Worm (Caenorhabditis elegans): ENCODE measurements around the gene F58F9.4.
A peak's percentile ranks its signal among the peaks of the same experiment; 100 is the strongest.

The F58F9.4 gene

DNA sequence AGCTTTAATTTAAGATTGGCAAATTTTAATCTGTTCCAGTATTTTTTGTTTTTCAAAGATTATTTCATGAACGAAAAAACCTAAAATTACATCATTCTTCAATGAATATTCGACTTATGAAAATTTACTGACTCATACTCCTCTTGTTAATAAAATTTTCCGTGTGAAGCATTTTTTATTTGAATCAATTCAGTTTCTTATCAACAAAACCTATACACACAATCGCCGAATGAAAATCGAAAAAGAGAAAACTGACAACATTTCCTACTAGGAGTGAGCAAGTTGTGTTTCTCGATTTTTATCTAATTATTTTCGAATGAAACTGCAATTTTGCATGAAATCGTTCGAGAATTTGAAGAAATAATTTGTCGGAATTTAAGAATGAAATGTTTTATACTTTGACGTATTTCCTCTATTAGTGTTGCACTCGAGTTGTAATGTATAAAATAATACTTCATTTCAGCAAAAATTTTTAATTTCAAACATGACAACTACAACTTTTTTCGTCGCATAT is at the start of gene F58F9.4:
Gene F58F9.4, plus strand, starts transcription at position 464 of the 514 bp plus-strand sequence.
- TF ChIP-seq fkh-8 (tag; optimal IDR thresholded peaks at IDR 0.05) (no peak), fkh-10 (GFP tag; optimal IDR thresholded peaks at IDR 0.05) (no peak), C34B4.2 (tag; optimal IDR thresholded peaks at IDR 0.05) (no peak), hlh-17 (GFP tag; optimal IDR thresholded peaks at IDR 0.05; ENCODE audit: borderline replicate concordance) (no peak)

DNA sequence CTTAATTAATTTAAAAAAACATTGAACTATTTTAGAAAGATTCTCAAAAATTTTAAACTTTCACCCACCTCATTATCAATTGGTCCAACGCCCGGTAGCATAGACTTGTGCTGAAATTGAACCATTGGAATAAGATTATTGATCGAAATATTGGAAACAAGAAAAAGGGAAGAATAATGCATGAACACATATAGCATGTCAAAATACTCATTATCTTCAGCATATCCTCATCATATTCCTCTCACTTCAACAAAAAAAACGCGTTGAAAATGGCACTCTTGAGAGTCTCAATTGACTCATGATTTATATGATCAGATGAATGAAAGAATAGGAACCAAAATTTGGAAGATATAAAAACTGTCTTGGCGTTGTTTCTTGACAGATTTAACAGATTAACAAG is 47.1 kb upstream of the F58F9.4 start, which contains the start of gene unc-77:
Gene unc-77, minus strand, starts transcription at position 101 of the 400 bp plus-strand sequence.
- TF ChIP-seq fkh-10 (GFP tag; optimal IDR thresholded peaks at IDR 0.05) = no peak
- no peak for TF ChIP-seq efl-1 (optimal IDR thresholded peaks at IDR 0.05)
- no peak for TF ChIP-seq efl-1 (GFP tag; optimal IDR thresholded peaks at IDR 0.05 in 1 of 2)
- no peak for TF ChIP-seq nhr-90 (tag; optimal IDR thresholded peaks at IDR 0.05; ENCODE audit: poor library complexity)
- TF ChIP-seq pqm-1 (tag; optimal IDR thresholded peaks at IDR 0.05) = no peak
- no peak for TF ChIP-seq unc-30 (tag; optimal IDR thresholded peaks at IDR 0.05)
- TF ChIP-seq hlh-4 (tag; optimal IDR thresholded peaks at IDR 0.05) = no peak
- no peak for TF ChIP-seq pax-3 (tag; optimal IDR thresholded peaks at IDR 0.05)
- TF ChIP-seq fkh-8 (tag; optimal IDR thresholded peaks at IDR 0.05) = no peak
- TF ChIP-seq sox-4 (tag; optimal IDR thresholded peaks at IDR 0.05) = no peak
- TF ChIP-seq egl-27 (tag; optimal IDR thresholded peaks at IDR 0.05) = no peak
- no peak for TF ChIP-seq snu-23 (GFP tag; optimal IDR thresholded peaks at IDR 0.05)
- no peak for TF ChIP-seq swsn-7 (tag; optimal IDR thresholded peaks at IDR 0.05)
- TF ChIP-seq lin-35 (GFP tag; optimal IDR thresholded peaks at IDR 0.05) = no peak
- no peak for TF ChIP-seq C04F5.9 (tag; optimal IDR thresholded peaks at IDR 0.05)
- TF ChIP-seq unc-86 (tag; optimal IDR thresholded peaks at IDR 0.05) = no peak
- TF ChIP-seq F16B12.6 (tag; optimal IDR thresholded peaks at IDR 0.05) = no peak
- no peak for TF ChIP-seq aly-2 (tag; optimal IDR thresholded peaks at IDR 0.05)
- no peak for TF ChIP-seq aha-1 (tag; optimal IDR thresholded peaks at IDR 0.05)
- no peak for TF ChIP-seq nhr-20 (tag; optimal IDR thresholded peaks at IDR 0.05)
- TF ChIP-seq xbp-1 (tag; optimal IDR thresholded peaks at IDR 0.05) = no peak

DNA sequence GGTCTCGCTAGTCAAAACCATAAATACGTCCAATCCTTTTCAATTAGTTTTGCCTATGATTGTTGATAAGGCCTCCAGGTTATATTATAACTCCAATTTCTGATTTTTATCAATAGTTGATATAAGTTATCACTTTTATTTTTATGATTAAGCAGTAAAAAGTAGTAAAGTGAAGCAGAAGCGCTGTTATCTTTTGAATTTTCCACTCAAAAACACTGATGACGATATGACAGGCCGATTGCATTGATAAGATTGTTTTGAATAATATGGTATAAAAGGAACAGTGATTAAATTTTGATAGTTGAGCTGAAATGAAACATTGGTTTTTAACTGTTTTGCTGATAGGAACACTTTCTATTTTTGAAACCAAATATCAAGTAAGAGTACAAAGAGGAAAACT is 45.2 kb upstream of the F58F9.4 start, which contains the start of gene asp-9:
Gene asp-9, plus strand, starts transcription at position 312 of the 400 bp plus-strand sequence.
- TF ChIP-seq nhr-47 (tag; optimal IDR thresholded peaks at IDR 0.05) (no peak), elt-2 (tag; optimal IDR thresholded peaks at IDR 0.05) (peak; percentile 40)

DNA sequence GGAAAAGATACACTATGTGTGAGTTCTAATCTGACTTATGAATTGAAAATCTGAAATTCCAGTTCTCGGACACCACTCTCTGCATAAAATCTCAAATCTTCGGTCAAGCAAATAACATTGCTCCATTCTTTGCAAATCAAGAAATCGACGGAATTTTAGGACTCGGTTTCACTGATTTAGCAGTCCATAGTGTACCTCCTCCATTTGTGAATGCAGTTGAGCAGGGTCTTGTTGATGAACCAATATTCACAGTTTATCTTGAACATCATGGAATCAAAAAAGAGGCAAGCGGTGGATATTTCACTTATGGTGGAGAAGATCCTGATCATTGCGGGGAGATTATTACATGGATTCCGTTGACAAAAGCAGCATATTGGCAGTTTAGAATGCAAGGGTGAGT is 43.7 kb upstream of the F58F9.4 start:
- TF ChIP-seq aha-1 (tag; optimal IDR thresholded peaks at IDR 0.05) (no peak), lin-15B (tag; optimal IDR thresholded peaks at IDR 0.05) (no peak)

DNA sequence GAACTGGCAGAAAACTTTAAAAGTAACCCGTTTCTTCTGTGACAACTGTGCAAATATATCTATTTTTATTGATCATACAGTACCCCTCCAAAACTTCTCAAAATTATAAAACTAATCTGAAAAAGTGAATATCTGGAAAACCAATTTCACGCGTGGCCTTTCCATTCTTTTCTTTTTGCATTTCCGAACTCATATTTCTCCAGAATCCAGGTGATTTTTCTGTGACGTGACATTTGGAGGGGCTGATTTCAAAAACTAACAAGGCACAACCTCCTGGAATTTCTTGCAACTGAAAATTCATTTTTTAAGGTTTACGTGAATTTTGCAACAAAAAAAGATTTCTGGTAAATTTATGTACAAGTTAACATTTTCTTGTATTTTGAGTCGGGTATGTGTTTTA is 30.6 kb upstream of the F58F9.4 start:
- no peak for TF ChIP-seq snu-23 (GFP tag; optimal IDR thresholded peaks at IDR 0.05)
- peak; percentile 23 for TF ChIP-seq fkh-8 (tag; optimal IDR thresholded peaks at IDR 0.05)
- peak; percentile 96 for TF ChIP-seq hlh-4 (tag; optimal IDR thresholded peaks at IDR 0.05)
- TF ChIP-seq nhr-71 (tag; optimal IDR thresholded peaks at IDR 0.05) = peak; percentile 28

DNA sequence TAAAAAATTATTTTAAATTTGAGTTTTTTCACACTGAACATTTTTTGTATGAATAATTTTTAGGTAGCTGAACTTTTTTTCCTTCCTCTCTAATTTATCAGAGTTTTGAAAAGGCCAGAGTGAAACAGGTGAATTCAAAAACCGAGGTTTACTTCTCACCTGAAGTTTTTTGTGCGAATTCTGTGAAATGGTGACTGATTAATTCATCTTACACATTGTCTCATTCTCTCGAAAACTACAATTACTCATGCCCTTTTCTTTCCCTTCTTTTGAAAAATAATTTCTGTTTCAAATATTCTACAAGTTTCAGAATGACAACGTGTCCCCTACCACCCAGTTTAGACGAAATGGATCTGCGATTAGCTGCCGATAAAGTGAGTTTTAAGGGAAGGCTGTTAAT is 29.1 kb upstream of the F58F9.4 start, which contains the start of gene tkr-2:
Gene tkr-2, plus strand, starts transcription at position 301 of the 400 bp plus-strand sequence.
- TF ChIP-seq C16A3.4 (tag; optimal IDR thresholded peaks at IDR 0.05) = no peak
- TF ChIP-seq hlh-4 (tag; optimal IDR thresholded peaks at IDR 0.05) = peak; percentile 11

DNA sequence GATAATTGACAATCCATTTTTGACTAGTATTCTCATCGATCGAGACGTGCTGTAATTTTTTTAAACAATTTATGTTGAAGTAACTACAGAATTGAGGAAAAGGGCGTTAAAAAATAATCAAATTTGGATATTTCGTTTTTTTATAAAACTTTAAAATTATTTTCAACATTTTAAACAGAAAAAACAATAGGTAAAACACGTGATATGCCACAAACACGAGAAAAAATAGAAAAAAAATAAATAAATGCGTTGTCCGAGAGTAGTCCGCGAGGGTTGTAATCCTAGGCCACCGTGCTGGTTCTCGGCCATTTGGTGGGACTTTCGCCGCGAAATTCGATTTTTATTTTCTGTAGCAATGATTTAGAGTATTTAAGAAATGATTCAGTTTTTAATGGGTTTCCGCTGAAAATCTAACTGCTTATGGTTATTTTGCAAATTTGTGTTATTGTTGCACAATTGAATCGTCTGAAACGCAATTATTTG is 24.5 kb upstream of the F58F9.4 start, which contains the start of gene C49A9.10:
Gene C49A9.10, minus strand, starts transcription at position 51 of the 483 bp plus-strand sequence.
- peak; percentile 89 for TF ChIP-seq unc-98 (GFP tag; IDR thresholded peaks at IDR 0.05)
- no peak for TF ChIP-seq fkh-10 (GFP tag; optimal IDR thresholded peaks at IDR 0.05)
- TF ChIP-seq pqm-1 (tag; optimal IDR thresholded peaks at IDR 0.05) = no peak
- TF ChIP-seq egl-27 (tag; optimal IDR thresholded peaks at IDR 0.05) = no peak
- TF ChIP-seq efl-3 (GFP tag; optimal IDR thresholded peaks at IDR 0.05) = peak; percentile 45
- peak; percentile 53 for TF ChIP-seq jun-1 (tag; optimal IDR thresholded peaks at IDR 0.05)
- TF ChIP-seq hlh-17 (GFP tag; optimal IDR thresholded peaks at IDR 0.05; ENCODE audit: borderline replicate concordance) = peak; percentile 74
- TF ChIP-seq nhr-76 (tag; optimal IDR thresholded peaks at IDR 0.05) = no peak
- TF ChIP-seq C04F5.9 (tag; optimal IDR thresholded peaks at IDR 0.05) = peak; percentile 93
- TF ChIP-seq efl-1 (optimal IDR thresholded peaks at IDR 0.05) = peak; percentile 98 to 99
- peak; percentile 98 to 100 for TF ChIP-seq efl-1 (GFP tag; optimal IDR thresholded peaks at IDR 0.05 in 1 of 2)
- TF ChIP-seq nhr-11 (tag; optimal IDR thresholded peaks at IDR 0.05) = peak; percentile 28
- no peak for TF ChIP-seq tlp-1 (tag; optimal IDR thresholded peaks at IDR 0.05)
- TF ChIP-seq ztf-4 (tag; optimal IDR thresholded peaks at IDR 0.05) = peak; percentile 42
- no peak for TF ChIP-seq ces-1 (GFP tag; optimal IDR thresholded peaks at IDR 0.05)
- TF ChIP-seq irx-1 (tag; optimal IDR thresholded peaks at IDR 0.05) = peak; percentile 98
- peak; percentile 9 for TF ChIP-seq aly-2 (tag; optimal IDR thresholded peaks at IDR 0.05)
- peak in 1 of 2 experiments; percentile 61 for TF ChIP-seq mdl-1 (tag; optimal IDR thresholded peaks at IDR 0.05)
- TF ChIP-seq aha-1 (tag; optimal IDR thresholded peaks at IDR 0.05) = peak; percentile 8
- TF ChIP-seq nhr-12 (tag; optimal IDR thresholded peaks at IDR 0.05) = no peak
- TF ChIP-seq nhr-77 (tag; optimal IDR thresholded peaks at IDR 0.05) = peak; percentile 2

All from whole organism, L1 larva.